Fruit fly (Drosophila melanogaster): Measurements from ENCODE around the gene g.

The g gene

DNA sequence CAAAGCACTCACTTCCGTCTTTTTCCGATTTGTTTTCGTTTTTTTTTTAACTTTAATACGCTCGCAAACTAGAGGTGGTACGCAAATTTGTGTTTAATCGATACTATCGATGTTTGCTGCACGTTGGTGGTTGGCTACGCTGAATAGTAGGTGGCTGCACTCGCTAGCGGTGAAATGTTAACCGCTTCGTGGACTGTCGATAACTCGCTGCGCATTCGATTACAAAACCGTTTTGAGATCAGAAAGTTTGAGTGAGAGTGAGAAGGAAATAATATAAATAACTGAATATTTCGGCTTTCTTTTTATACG, at the start of gene g:
Gene g, minus strand, starts transcription at position 105 of the 309 bp plus-strand sequence.
- TF ChIP-seq usp (GFP tag; optimal IDR thresholded peaks at IDR 0.05) (no peak), pan (optimal IDR thresholded peaks at IDR 0.05) (no peak), psq (optimal IDR thresholded peaks at IDR 0.05) (no peak)

DNA sequence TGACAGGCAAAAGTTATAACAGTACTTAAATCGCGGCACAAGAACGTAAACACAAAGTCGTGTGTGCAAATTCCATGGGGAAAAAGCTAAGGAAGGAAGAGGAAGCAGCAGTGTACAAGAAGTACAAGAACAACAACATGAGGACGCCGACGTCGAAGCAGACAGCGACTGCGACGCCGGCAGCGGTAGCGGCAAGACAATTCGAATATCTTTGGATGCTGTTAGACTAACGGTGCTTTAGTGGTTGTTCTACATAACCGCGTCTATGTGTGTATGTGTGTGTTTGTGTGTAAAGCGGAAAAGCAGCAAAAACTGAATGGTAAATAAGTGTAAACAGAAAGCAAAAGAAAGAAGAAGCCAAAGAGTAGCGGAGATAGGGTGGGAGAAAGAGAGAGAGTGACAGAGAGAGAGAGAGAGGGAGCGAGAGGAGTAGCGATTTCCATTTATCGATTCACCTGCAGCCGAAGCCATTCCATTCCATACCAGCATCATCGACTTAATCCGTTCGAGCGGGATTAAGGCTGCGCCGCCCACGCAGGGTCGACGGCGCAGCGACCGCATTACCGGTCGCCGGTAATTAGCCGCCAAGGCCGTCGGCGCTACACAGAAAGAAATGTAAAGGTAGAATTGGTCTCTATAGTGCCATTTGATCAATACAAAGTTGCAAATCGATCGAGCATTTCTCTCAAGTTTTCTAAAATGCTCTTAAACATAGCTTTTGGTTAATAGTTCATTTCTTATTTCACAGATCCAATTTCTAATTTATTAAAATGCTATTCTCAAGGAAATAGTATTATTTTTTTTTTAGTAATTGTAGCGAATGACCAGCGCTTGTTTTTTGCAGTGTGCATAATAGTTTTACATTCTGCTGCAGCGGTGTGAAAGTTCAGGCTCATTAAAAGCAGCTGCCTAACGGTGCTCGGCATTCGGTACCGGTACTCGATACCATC, 48.2 kb upstream of the g start:
- TF ChIP-seq usp (GFP tag; optimal IDR thresholded peaks at IDR 0.05): no peak
- TF ChIP-seq pan (optimal IDR thresholded peaks at IDR 0.05): no peak
- TF ChIP-seq CG8478 (optimal IDR thresholded peaks at IDR 0.05): no peak
- no peak for TF ChIP-seq EcR (GFP tag; optimal IDR thresholded peaks at IDR 0.05)
- no peak for TF ChIP-seq psq (optimal IDR thresholded peaks at IDR 0.05)
- no peak for TF ChIP-seq Dll (optimal IDR thresholded peaks at IDR 0.05)

DNA sequence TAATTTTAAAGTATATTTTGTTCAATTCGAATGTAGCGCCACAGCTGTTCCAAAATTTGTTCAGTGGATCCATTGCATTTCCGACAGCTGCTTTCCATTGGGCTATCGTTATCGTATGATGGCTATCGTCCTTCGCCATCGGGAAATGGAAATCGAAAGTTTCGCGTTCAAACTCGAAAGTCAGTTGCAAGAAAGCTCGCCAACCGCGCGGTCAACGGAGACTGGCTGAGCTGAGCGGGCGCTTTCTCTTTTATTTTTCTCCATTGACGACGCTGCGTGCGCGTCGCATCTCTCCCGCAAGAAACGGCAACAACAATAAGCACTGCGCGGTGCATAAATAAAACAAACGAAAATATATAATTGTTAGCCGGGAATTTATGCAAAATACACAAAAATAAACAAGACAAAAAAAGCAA, 47.5 kb upstream of the g start, which contains the start of gene inaE:
Gene inaE, plus strand, starts transcription at position 181 of the 416 bp plus-strand sequence.
- TF ChIP-seq psq (optimal IDR thresholded peaks at IDR 0.05) (no peak), pan (optimal IDR thresholded peaks at IDR 0.05) (no peak), CG8478 (optimal IDR thresholded peaks at IDR 0.05) (no peak), Dll (optimal IDR thresholded peaks at IDR 0.05) (no peak), usp (GFP tag; optimal IDR thresholded peaks at IDR 0.05) (no peak), EcR (GFP tag; optimal IDR thresholded peaks at IDR 0.05) (no peak)

DNA sequence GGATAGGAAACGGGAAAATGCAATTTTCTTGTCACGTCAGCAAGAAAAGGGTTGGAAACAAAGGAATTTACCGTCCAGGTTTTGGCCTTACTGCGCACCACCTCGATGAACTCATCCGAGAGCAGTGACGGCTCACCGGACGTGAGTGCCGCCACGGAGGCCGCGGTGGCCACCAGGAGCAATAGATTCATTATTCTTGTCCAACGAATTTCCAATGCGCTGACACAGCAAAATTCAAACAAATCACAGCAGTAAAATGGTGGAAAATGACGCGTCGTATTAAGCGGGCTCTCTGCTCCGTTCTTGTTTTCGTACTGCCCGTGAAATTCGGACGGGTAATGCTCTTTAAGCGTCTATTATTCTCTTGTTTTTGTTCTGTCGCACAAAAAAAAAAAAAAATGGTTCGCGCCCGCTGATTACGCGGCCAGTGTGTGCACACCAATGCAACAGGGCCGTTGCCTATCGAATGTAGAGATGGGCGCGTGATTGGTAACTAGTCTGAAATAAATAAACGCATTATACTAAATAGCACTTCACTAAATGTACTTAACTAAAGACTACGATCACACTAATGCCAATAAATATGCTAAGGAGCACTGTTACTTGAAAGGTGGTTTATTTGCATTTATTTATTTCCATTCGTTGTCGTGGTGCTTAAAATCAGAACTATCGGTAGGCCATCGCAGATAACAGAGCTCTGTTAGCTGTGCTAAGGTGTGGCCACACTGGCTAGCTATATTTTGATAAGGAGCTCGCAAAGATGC, 45.8 kb upstream of the g start, which contains the start of the genes CtsB and amrt:
Gene CtsB, minus strand, starts transcription at position 432 of the 764 bp plus-strand sequence.
Gene amrt, plus strand, starts transcription at position 721 of the 764 bp plus-strand sequence.
- no peak for TF ChIP-seq Dll (optimal IDR thresholded peaks at IDR 0.05)
- TF ChIP-seq psq (optimal IDR thresholded peaks at IDR 0.05): no peak
- TF ChIP-seq pan (optimal IDR thresholded peaks at IDR 0.05): no peak
- no peak for TF ChIP-seq CG8478 (optimal IDR thresholded peaks at IDR 0.05)
- no peak for TF ChIP-seq EcR (GFP tag; optimal IDR thresholded peaks at IDR 0.05)
- TF ChIP-seq usp (GFP tag; optimal IDR thresholded peaks at IDR 0.05): no peak

DNA sequence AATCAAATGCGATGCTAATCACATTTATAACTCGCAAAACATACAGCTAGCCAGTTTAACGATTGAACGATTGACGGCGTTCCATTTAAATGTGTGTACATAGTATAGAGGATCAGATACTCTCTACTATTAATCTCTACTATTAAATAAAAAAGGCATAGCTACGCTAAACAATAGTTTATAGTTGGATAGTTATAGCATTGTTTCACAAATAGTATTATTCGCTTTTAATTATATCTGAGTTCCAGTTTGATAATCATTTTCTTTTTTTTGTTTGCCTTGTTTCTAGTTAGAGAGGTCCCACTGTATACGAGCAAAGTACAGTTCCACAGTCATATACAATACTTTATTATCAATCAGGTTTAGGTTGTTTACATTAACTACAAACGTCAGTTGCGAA, 43.6 kb upstream of the g start:
- TF ChIP-seq psq (optimal IDR thresholded peaks at IDR 0.05) (no peak), Dll (optimal IDR thresholded peaks at IDR 0.05) (no peak), EcR (GFP tag; optimal IDR thresholded peaks at IDR 0.05) (no peak), usp (GFP tag; optimal IDR thresholded peaks at IDR 0.05) (no peak), pan (optimal IDR thresholded peaks at IDR 0.05) (no peak), CG8478 (optimal IDR thresholded peaks at IDR 0.05) (no peak)

DNA sequence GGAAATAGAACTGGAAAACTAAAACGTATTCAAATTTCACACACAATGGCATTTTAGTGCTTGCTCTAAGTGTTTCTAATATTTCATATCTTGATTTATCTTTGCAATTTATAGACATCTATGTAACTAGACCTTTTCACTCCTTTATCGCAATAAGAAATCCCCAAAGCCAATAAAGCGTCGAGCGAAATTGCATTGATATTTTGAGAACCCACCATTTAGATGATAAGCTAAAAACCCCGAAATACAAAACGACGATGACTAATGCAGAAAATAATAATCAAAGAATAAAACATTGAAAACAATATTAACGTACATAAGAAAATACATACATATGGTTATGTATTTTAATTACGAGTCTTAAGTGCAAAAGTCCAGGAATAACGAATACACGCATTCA, 42.5 kb upstream of the g start:
- no peak for TF ChIP-seq usp (GFP tag; optimal IDR thresholded peaks at IDR 0.05)
- TF ChIP-seq CG8478 (optimal IDR thresholded peaks at IDR 0.05): no peak
- no peak for TF ChIP-seq EcR (GFP tag; optimal IDR thresholded peaks at IDR 0.05)
- no peak for TF ChIP-seq psq (optimal IDR thresholded peaks at IDR 0.05)
- TF ChIP-seq Dll (optimal IDR thresholded peaks at IDR 0.05): no peak
- no peak for TF ChIP-seq pan (optimal IDR thresholded peaks at IDR 0.05)

dm6 chrX:13770768-13771167, 34.7 kb upstream of the g start:
- TF ChIP-seq Dll (optimal IDR thresholded peaks at IDR 0.05) (no peak), CG8478 (optimal IDR thresholded peaks at IDR 0.05) (no peak), pan (optimal IDR thresholded peaks at IDR 0.05) (no peak), usp (GFP tag; optimal IDR thresholded peaks at IDR 0.05) (no peak), EcR (GFP tag; optimal IDR thresholded peaks at IDR 0.05) (no peak), psq (optimal IDR thresholded peaks at IDR 0.05) (no peak)

DNA sequence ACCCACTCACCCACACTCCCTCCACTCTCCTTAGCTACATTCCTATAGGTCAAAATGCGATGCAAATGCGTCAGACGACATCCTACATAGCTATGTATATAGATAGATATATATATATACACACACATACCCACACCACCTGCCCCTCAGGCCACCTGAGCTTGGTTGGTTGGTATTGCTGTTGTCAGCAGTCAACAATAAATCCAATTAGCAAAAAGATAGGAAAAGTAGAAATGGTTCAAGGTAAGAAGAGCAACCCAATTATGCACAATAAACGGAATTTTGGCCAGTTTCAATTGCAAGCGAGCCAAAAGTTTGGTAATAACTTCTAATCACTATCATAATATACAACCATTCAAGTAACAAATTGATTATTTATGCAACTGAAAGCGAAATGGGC, 30.4 kb upstream of the g start:
- TF ChIP-seq pan (optimal IDR thresholded peaks at IDR 0.05) (no peak), usp (GFP tag; optimal IDR thresholded peaks at IDR 0.05) (no peak), Dll (optimal IDR thresholded peaks at IDR 0.05) (no peak), psq (optimal IDR thresholded peaks at IDR 0.05) (no peak), CG8478 (optimal IDR thresholded peaks at IDR 0.05) (no peak)

DNA sequence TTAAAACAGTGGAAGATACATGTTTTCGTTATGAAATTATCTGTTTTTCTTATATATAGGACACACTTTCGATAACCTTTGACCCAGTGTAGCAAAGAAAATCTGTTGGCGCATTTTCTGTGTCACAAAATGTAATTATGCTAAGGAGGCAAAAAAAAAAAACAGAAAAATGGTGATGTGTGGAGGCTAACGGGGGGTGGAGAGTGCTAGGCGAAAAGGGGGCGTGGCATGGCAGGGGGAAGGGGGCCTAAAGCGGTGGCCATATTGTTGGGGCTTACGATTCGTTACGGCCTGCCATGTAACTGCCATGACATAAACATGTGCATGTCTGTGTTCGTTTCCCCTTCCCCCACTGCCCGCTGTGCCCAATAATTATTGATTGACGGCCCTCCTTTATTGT, 29.1 kb upstream of the g start:
- TF ChIP-seq pan (optimal IDR thresholded peaks at IDR 0.05): no peak
- TF ChIP-seq psq (optimal IDR thresholded peaks at IDR 0.05): no peak
- TF ChIP-seq Dll (optimal IDR thresholded peaks at IDR 0.05): no peak
- no peak for TF ChIP-seq usp (GFP tag; optimal IDR thresholded peaks at IDR 0.05)
- no peak for TF ChIP-seq EcR (GFP tag; optimal IDR thresholded peaks at IDR 0.05)
- no peak for TF ChIP-seq CG8478 (optimal IDR thresholded peaks at IDR 0.05)

- TF ChIP-seq Dll (optimal IDR thresholded peaks at IDR 0.05): no peak
- no peak for TF ChIP-seq CG8478 (optimal IDR thresholded peaks at IDR 0.05)
- TF ChIP-seq EcR (GFP tag; optimal IDR thresholded peaks at IDR 0.05): no peak
- TF ChIP-seq psq (optimal IDR thresholded peaks at IDR 0.05): no peak
Measured at dm6 chrX:13764397-13765119, 28.5 kb upstream of the g start.

DNA sequence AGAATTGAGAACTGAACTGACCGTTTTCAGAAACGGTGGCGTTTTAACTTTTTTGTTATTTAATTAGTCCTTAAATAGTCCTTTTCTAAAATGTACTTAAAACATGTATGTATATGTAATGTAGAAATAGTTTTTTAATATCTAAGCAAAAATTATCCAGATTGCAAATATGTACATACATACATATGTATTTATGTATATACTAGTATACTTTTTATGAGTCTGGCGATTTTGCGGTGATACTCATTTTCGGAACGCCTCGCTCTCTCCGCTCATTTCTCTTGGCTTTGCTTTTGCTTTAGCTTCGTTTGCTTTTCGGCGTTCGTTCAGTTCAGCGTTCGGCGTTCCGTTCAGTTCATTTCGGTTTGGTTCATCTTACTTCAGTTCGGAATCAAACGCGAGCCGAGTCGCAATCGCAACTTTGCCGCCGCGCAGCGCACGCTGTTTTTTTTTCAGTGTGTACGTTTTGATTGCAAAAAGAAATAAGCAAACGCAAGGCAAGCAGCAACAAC, 26.4 kb upstream of the g start, which contains the start of gene rdgB:
Gene rdgB, plus strand, starts transcription at position 381 of the 512 bp plus-strand sequence.
- no peak for TF ChIP-seq Dll (optimal IDR thresholded peaks at IDR 0.05)
- no peak for TF ChIP-seq CG8478 (optimal IDR thresholded peaks at IDR 0.05)
- TF ChIP-seq pan (optimal IDR thresholded peaks at IDR 0.05): no peak
- TF ChIP-seq psq (optimal IDR thresholded peaks at IDR 0.05): no peak
- no peak for TF ChIP-seq EcR (GFP tag; optimal IDR thresholded peaks at IDR 0.05)
- TF ChIP-seq usp (GFP tag; optimal IDR thresholded peaks at IDR 0.05): no peak
